Fruit fly (Drosophila melanogaster) whole organism, embryonic: ENCODE results near the gene CG8509.

Experiments used
- Abd-B ChIP-seq: fragments of 200-800 bp; sonication (Bioruptor generic); optimal IDR thresholded peaks from 2 replicates; lab custom pipeline; 2018; ENCODE audit warnings: missing biosample characterization, mild to moderate bottlenecking, missing genetic modification characterization, moderate library complexity
- Blimp-1 ChIP-seq: fragments of 200-800 bp; sonication (Bioruptor generic); optimal IDR thresholded peaks from 3 replicates; lab custom pipeline; 2018; ENCODE audit warnings: missing biosample characterization, missing genetic modification characterization, mild to moderate bottlenecking, moderate library complexity, missing genetic modification reagents
- Bteb2 ChIP-seq: fragments of 200-800 bp; sonication (Bioruptor generic); optimal IDR thresholded peaks from 2 replicates; lab custom pipeline; 2016; ENCODE audit warnings: missing biosample characterization, missing genetic modification characterization
- CG10147 ChIP-seq: fragments of 200-800 bp; sonication (Bioruptor generic); optimal IDR thresholded peaks from 2 replicates; lab custom pipeline; 2019; ENCODE audit warnings: missing biosample characterization, mild to moderate bottlenecking, missing genetic modification characterization, moderate library complexity
- CG10565 ChIP-seq: fragments of 200-800 bp; sonication (Bioruptor generic); optimal IDR thresholded peaks from 3 replicates; lab custom pipeline; 2016; ENCODE audit warnings: missing biosample characterization, mild to moderate bottlenecking, missing genetic modification characterization
- CG10959 ChIP-seq: fragments of 200-800 bp; sonication (Bioruptor generic); IDR thresholded peaks from 2 replicates; pipeline ENCODE4 v1.3.6; 2022; ENCODE audit warnings: missing biosample characterization, missing genetic modification characterization
- CG12391 ChIP-seq: fragments of 200-800 bp; sonication (Bioruptor generic); optimal IDR thresholded peaks from 3 replicates; lab custom pipeline; 2018; ENCODE audit warnings: missing biosample characterization, mild to moderate bottlenecking, missing genetic modification characterization, moderate library complexity
- CG12659 ChIP-seq: fragments of 200-800 bp; sonication (Bioruptor generic); optimal IDR thresholded peaks from 3 replicates; lab custom pipeline; 2017; ENCODE audit warnings: mild to moderate bottlenecking, missing biosample characterization, missing genetic modification reagents, missing genetic modification characterization
- CG13624 ChIP-seq: fragments of 200-800 bp; sonication (Bioruptor generic); optimal IDR thresholded peaks from 2 replicates; lab custom pipeline; 2016; ENCODE audit warnings: missing biosample characterization, missing genetic modification characterization
- CG15073 ChIP-seq: fragments of 200-800 bp; sonication (Bioruptor generic); optimal IDR thresholded peaks from 2 replicates; lab custom pipeline; 2016; ENCODE audit warnings: missing biosample characterization, missing genetic modification characterization
- CG16863 ChIP-seq: fragments of 200-800 bp; sonication (Bioruptor generic); optimal IDR thresholded peaks from 3 replicates; lab custom pipeline; 2016; ENCODE audit warnings: missing biosample characterization, missing genetic modification characterization
- CG1832 ChIP-seq: fragments of 200-800 bp; sonication (Bioruptor generic); optimal IDR thresholded peaks from 2 replicates; lab custom pipeline; 2017; ENCODE audit warnings: missing biosample characterization, mild to moderate bottlenecking, missing genetic modification characterization, inconsistent platforms
- CG18599 ChIP-seq: fragments of 200-800 bp; sonication (Bioruptor generic); optimal IDR thresholded peaks from 3 replicates; lab custom pipeline; 2017; ENCODE audit warnings: missing biosample characterization, missing genetic modification characterization, mild to moderate bottlenecking, moderate library complexity, missing genetic modification reagents
- CG2678 ChIP-seq: fragments of 200-800 bp; sonication (Bioruptor generic); optimal IDR thresholded peaks from 3 replicates; lab custom pipeline; 2019; ENCODE audit warnings: missing biosample characterization, mild to moderate bottlenecking, missing genetic modification characterization, moderate library complexity
- CG31365 ChIP-seq: fragments of 200-800 bp; sonication (Bioruptor generic); optimal IDR thresholded peaks from 2 replicates; lab custom pipeline; 2018; ENCODE audit warnings: missing biosample characterization, mild to moderate bottlenecking, missing genetic modification characterization
- CG34224 ChIP-seq: fragments of 200-800 bp; sonication (Bioruptor generic); IDR thresholded peaks from 3 replicates; pipeline ENCODE4 v1.3.6; 2022; ENCODE audit warnings: missing biosample characterization, missing genetic modification characterization; ENCODE audit not compliant: partially characterized antibody
- CG43689 ChIP-seq: fragments of 200-800 bp; sonication (Bioruptor generic); IDR thresholded peaks from 2 replicates; pipeline ENCODE4 v1.3.6; 2022; ENCODE audit warnings: missing biosample characterization, missing genetic modification characterization
- CG5180 ChIP-seq: fragments of 200-800 bp; sonication (Bioruptor generic); optimal IDR thresholded peaks from 3 replicates; lab custom pipeline; 2017; ENCODE audit warnings: missing biosample characterization, missing genetic modification characterization, mild to moderate bottlenecking, moderate library complexity, missing genetic modification reagents
- CG5953 ChIP-seq: fragments of 200-800 bp; sonication (Bioruptor generic); IDR thresholded peaks from 2 replicates; pipeline ENCODE4 v1.3.6; 2022; ENCODE audit warnings: missing biosample characterization, missing genetic modification characterization
- CG6791 ChIP-seq: fragments of 200-800 bp; sonication (Bioruptor generic); IDR thresholded peaks from 3 replicates; pipeline ENCODE4 v1.3.6; 2022; ENCODE audit warnings: missing biosample characterization, missing genetic modification characterization; ENCODE audit not compliant: partially characterized antibody
- CG7556 ChIP-seq: fragments of 200-800 bp; sonication (Bioruptor generic); optimal IDR thresholded peaks from 2 replicates; lab custom pipeline; 2017; ENCODE audit warnings: missing biosample characterization, mild to moderate bottlenecking, missing genetic modification characterization
- CG8290 ChIP-seq, 3 experiments: fragments of 200-800 bp; sonication (Bioruptor generic); optimal IDR thresholded peaks; 2 replicates each; lab custom pipeline; 2016 to 2019; ENCODE audit warnings: missing biosample characterization in 3 of 3, missing genetic modification characterization in 3 of 3, mild to moderate bottlenecking in 2 of 3, moderate library complexity in 1 of 3
- CG9437 ChIP-seq: fragments of 200-800 bp; sonication (Bioruptor generic); optimal IDR thresholded peaks from 2 replicates; lab custom pipeline; 2018; ENCODE audit warnings: missing biosample characterization, mild to moderate bottlenecking, missing genetic modification characterization
- CrebB ChIP-seq: fragments of 200-800 bp; sonication (Bioruptor generic); optimal IDR thresholded peaks from 3 replicates; lab custom pipeline; 2018; ENCODE audit warnings: missing biosample characterization, mild to moderate bottlenecking, missing genetic modification characterization
- ERR ChIP-seq: fragments of 200-800 bp; sonication (Bioruptor generic); optimal IDR thresholded peaks from 2 replicates; lab custom pipeline; 2016; ENCODE audit warnings: missing biosample characterization, missing genetic modification characterization
- Fer2 ChIP-seq: fragments of 200-800 bp; sonication (Bioruptor generic); optimal IDR thresholded peaks from 2 replicates; lab custom pipeline; 2018; ENCODE audit warnings: missing biosample characterization, mild to moderate bottlenecking, missing genetic modification characterization, moderate library complexity
- Lim3 ChIP-seq: fragments of 200-800 bp; sonication (Bioruptor generic); IDR thresholded peaks from 2 replicates; pipeline ENCODE4 v1.3.6; 2022; ENCODE audit warnings: missing biosample characterization, missing genetic modification characterization
- Lpt ChIP-seq: fragments of >200 bp; optimal IDR thresholded peaks from 2 replicates; lab custom pipeline; 2018; ENCODE audit warnings: missing biosample characterization, missing genetic modification characterization
- NC2β ChIP-seq: fragments of 200-800 bp; sonication (Bioruptor generic); optimal IDR thresholded peaks from 2 replicates; lab custom pipeline; 2016; ENCODE audit warnings: missing biosample characterization, missing genetic modification characterization
- Sin3A ChIP-seq: fragments of >200 bp; optimal IDR thresholded peaks from 2 replicates; lab custom pipeline; 2018
- Sry-δ ChIP-seq: fragments of 200-800 bp; sonication (Bioruptor generic); optimal IDR thresholded peaks from 2 replicates; lab custom pipeline; 2016; ENCODE audit warnings: missing biosample characterization, missing genetic modification characterization
- Ssrp ChIP-seq: fragments of 200-800 bp; sonication (Bioruptor generic); optimal IDR thresholded peaks from 2 replicates; lab custom pipeline; 2018; ENCODE audit warnings: missing biosample characterization, mild to moderate bottlenecking, missing genetic modification characterization, moderate library complexity
- Stat92E ChIP-seq, 3 experiments: fragments of >200 bp in 2 of 3; fragments of 200-800 bp in 1 of 3; sonication (Bioruptor generic) in 1 of 3; optimal IDR thresholded peaks; 2 replicates each; lab custom pipeline; 2017 to 2019; ENCODE audit warnings: missing biosample characterization in 3 of 3, missing genetic modification characterization in 3 of 3, mild to moderate bottlenecking in 1 of 3, moderate library complexity in 1 of 3
- Usf ChIP-seq: fragments of 200-800 bp; sonication (Bioruptor generic); optimal IDR thresholded peaks from 2 replicates; lab custom pipeline; 2017; ENCODE audit warnings: missing genotype, missing biosample characterization, missing genetic modification characterization
- ap ChIP-seq: fragments of 200-800 bp; sonication (Bioruptor generic); IDR thresholded peaks from 2 replicates; pipeline ENCODE4 v1.3.6; 2022; ENCODE audit warnings: missing biosample characterization, missing genetic modification characterization
- bigmax ChIP-seq: fragments of 200-800 bp; sonication (Bioruptor generic); optimal IDR thresholded peaks from 2 replicates; lab custom pipeline; 2018; ENCODE audit warnings: missing biosample characterization, mild to moderate bottlenecking, missing genetic modification characterization
- chm ChIP-seq: fragments of 200-800 bp; sonication (Bioruptor generic); IDR thresholded peaks from 2 replicates; pipeline ENCODE4 v1.3.6; 2022; ENCODE audit warnings: missing biosample characterization, missing genetic modification characterization
- chn ChIP-seq: fragments of 200-800 bp; sonication (Bioruptor generic); optimal IDR thresholded peaks from 2 replicates; lab custom pipeline; 2016; ENCODE audit warnings: missing biosample characterization, missing genetic modification characterization
- danr ChIP-seq: fragments of 200-800 bp; sonication (Bioruptor generic); IDR thresholded peaks from 2 replicates; pipeline ENCODE4 v1.3.6; 2022; ENCODE audit warnings: missing biosample characterization, missing genetic modification characterization
- dysf ChIP-seq: fragments of 200-800 bp; sonication (Bioruptor generic); IDR thresholded peaks from 3 replicates; pipeline ENCODE4 v1.3.6; 2022; ENCODE audit warnings: missing biosample characterization, missing genetic modification characterization
- eyg ChIP-seq: fragments of 200-800 bp; sonication (Bioruptor generic); optimal IDR thresholded peaks from 3 replicates; lab custom pipeline; 2016; ENCODE audit warnings: missing biosample characterization, missing genetic modification characterization
- gsb ChIP-seq: fragments of 200-800 bp; sonication (Bioruptor generic); IDR thresholded peaks from 2 replicates; pipeline ENCODE4 v1.3.6; 2022; ENCODE audit warnings: missing biosample characterization, missing genetic modification characterization
- gsb-n ChIP-seq: fragments of 200-800 bp; sonication (Bioruptor generic); optimal IDR thresholded peaks from 3 replicates; lab custom pipeline; 2018; ENCODE audit warnings: missing biosample characterization, mild to moderate bottlenecking, missing genetic modification characterization
- h ChIP-seq: fragments of >200 bp; optimal IDR thresholded peaks from 2 replicates; lab custom pipeline; 2017
- lov ChIP-seq, 2 experiments: fragments of 200-800 bp in 1 of 2; fragments of >200 bp in 1 of 2; sonication (Bioruptor generic) in 1 of 2; IDR thresholded peaks in 1 of 2; optimal IDR thresholded peaks in 1 of 2; 2 replicates in 1 of 2; 3 replicates in 1 of 2; pipeline versions ENCODE4 v1.3.6 to Lab custom; 2017 to 2022; ENCODE audit warnings: missing biosample characterization in 1 of 2, missing genetic modification characterization in 1 of 2
- pnt ChIP-seq: fragments of 200-800 bp; sonication (Bioruptor generic); optimal IDR thresholded peaks from 3 replicates; lab custom pipeline; 2016; ENCODE audit warnings: missing biosample characterization, missing genetic modification characterization
- salm ChIP-seq: fragments of 200-800 bp; sonication (Bioruptor generic); optimal IDR thresholded peaks from 2 replicates; lab custom pipeline; 2018; ENCODE audit warnings: missing biosample characterization, mild to moderate bottlenecking, missing genetic modification characterization
- slou ChIP-seq: fragments of 200-800 bp; sonication (Bioruptor generic); optimal IDR thresholded peaks from 3 replicates; lab custom pipeline; 2016; ENCODE audit warnings: missing biosample characterization, missing genetic modification characterization
- tx ChIP-seq: fragments of 200-800 bp; sonication (Bioruptor generic); optimal IDR thresholded peaks from 2 replicates; lab custom pipeline; 2016; ENCODE audit warnings: missing biosample characterization, missing genetic modification characterization

CG8509 gene

DNA sequence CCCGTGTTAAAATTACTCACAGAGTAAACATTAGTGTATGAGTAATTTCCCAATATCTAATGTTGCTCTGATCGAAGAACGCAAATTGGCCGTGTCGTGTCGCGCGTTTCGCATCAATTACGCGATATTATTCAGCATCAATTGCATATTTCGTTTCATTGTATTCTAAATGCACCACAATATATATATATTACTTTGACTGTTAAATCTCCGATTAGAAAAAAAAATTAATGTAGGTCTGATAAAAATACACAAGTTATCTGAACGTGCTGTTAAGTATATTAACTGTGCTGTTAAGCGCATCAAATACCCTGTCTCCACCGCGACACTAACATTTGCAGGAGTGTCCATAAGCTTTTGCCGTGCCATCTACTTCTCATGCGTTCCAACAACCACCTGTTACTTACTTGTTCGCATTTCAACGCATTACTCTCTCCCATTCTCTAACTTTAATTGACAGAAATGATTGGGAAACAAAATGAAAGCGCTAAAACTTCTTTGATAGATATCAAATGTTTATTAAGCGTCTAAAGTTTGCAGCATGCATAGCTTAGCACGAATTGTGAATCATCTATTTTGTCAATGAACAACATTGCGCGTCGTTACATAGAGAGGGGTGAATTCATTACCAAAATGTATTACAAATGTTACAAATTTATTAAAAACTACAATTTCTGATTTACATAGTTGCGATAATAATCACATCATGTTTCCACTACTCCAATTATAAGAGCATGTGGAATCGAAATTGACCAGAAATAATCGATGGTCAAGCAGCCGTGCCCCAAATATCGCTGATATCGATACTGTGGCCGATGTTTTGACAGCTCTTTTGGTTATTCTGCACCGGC lies 48.7 kb upstream of the CG8509 start, which contains the start of the genes Graf and mRpL3 (continued):
- TF ChIP-seq eyg (GFP tag; lab: Kevin White, UChicago) (no peak), chn (GFP tag; lab: Kevin White, UChicago) (no peak), ERR (GFP tag; lab: Kevin White, UChicago) (no peak), CG43689 (GFP tag; lab: Robert Waterston, UW) (no peak), CG12659 (GFP tag; lab: Kevin White, UChicago) (peak; percentile 8), chm (GFP tag; lab: Robert Waterston, UW) (no peak), bigmax (no peak), CG1832 (GFP tag; lab: Kevin White, UChicago) (no peak), Bteb2 (GFP tag; lab: Kevin White, UChicago) (no peak), CG18599 (no peak), lov (optimal IDR thresholded peaks at IDR 0.05; lab: Kevin White, UChicago) (no peak), lov (GFP tag; IDR thresholded peaks at IDR 0.05; lab: Robert Waterston, UW) (no peak), dysf (GFP tag; lab: Robert Waterston, UW) (no peak), CG12391 (tag; lab: Kevin White, UChicago) (no peak), CG31365 (tag; lab: Kevin White, UChicago) (no peak), CG8290 (GFP tag; optimal IDR thresholded peaks at IDR 0.05; lab: Kevin White, UChicago) (no peak), CG8290 (tag; optimal IDR thresholded peaks at IDR 0.05; lab: Kevin White, UChicago) (no peak), h (no peak), Stat92E (GFP tag; optimal IDR thresholded peaks at IDR 0.05; lab: Kevin White, UChicago) (no peak), CG16863 (GFP tag; lab: Kevin White, UChicago) (no peak), CG15073 (GFP tag; lab: Kevin White, UChicago) (no peak), gsb (GFP tag; lab: Robert Waterston, UW) (no peak), Abd-B (no peak), CG13624 (no peak), CG10959 (GFP tag; lab: Robert Waterston, UW) (no peak), CG9437 (GFP tag; lab: Kevin White, UChicago) (no peak), CG7556 (GFP tag; lab: Kevin White, UChicago) (no peak), Sry-δ (GFP tag; lab: Kevin White, UChicago) (peak; percentile 68), CG10147 (GFP tag; lab: Kevin White, UChicago) (no peak), tx (GFP tag; lab: Kevin White, UChicago) (no peak), Lpt (GFP tag; lab: Kevin White, UChicago) (no peak), Fer2 (tag; lab: Kevin White, UChicago) (no peak), slou (GFP tag; lab: Kevin White, UChicago) (no peak), CG10565 (GFP tag; lab: Kevin White, UChicago) (no peak), Blimp-1 (GFP tag; lab: Kevin White, UChicago) (no peak), danr (GFP tag; lab: Robert Waterston, UW) (no peak), pnt (GFP tag; lab: Kevin White, UChicago) (no peak), CrebB (tag; lab: Kevin White, UChicago) (no peak), CG34224 (GFP tag; lab: Robert Waterston, UW) (peak; percentile 87), ap (no peak), Ssrp (tag; lab: Kevin White, UChicago) (no peak), Usf (no peak), gsb-n (tag; lab: Kevin White, UChicago) (no peak), CG5180 (GFP tag; lab: Kevin White, UChicago) (no peak), CG2678 (tag; lab: Kevin White, UChicago) (no peak), CG5953 (no peak), Sin3A (lab: Kevin White, UChicago) (peak; percentile 48), Lim3 (GFP tag; lab: Robert Waterston, UW) (no peak), salm (tag; lab: Kevin White, UChicago) (no peak), CG6791 (GFP tag; lab: Robert Waterston, UW) (peak; percentile 94), NC2β (no peak)
